6 fruit fly cellular contexts compared by ENCODE assay signal in the genomic region with DNA sequence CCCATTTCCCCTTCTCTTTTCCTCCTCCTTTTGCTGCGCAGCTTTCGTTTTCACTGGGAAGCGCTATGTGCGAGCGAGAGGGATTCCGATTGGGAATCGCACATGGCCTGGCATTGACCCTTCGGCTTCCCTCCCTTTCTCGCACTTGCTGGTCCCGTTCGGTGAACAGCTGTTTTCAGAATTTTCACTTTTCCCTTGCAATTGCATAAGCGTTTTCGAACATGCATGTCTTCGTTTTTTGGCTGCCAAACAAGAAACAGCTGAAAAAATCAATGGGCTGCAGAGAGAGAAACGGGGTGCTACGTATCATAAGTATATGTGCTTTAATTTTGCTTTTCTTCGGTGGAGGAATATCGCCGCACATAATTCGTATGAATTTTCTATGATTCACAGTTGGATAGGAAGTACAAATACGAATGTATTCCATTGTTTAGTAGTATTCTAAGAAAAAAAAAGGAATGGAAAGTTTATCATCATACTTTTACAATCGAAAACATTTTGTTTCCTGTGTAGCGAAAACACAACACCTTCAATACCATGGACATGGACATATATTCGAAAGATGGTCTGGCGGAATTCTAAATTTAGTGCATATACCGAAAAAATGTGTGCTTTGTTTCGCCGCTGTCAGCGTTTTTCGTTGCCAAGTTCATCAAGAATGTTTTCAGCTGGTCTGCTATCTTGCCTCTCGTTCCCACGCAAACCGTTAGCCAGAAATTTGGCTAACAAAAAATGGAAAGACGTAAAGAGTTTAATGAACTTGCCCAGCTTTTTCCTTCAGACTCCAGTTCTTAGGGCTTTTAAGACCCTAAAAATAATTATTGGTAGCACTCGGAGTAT.
TF ChIP-seq lines count a peak whose summit lies in the region.

No protein-coding gene starts in this region.

- no peak for TF ChIP-seq CTCF in whole organism, embryonic (GFP tag; optimal IDR thresholded peaks at IDR 0.05; lab: Kevin White, UChicago)

TF ChIP-seq in whole organism, 6 proteins besides CTCF, POLR2A, EP300 and RAD21:
- TF ChIP-seq pan (optimal IDR thresholded peaks at IDR 0.05; lab: Kevin White, UChicago): peak; percentile 47
- TF ChIP-seq CG8478 (optimal IDR thresholded peaks at IDR 0.05; lab: Kevin White, UChicago): no peak

TF ChIP-seq in whole organism, adult, 20 proteins besides CTCF, POLR2A, EP300 and RAD21 (continues in another document):
- TF ChIP-seq ovo (GFP tag; optimal IDR thresholded peaks at IDR 0.05; lab: Kevin White, UChicago): no peak
- TF ChIP-seq cnc (optimal IDR thresholded peaks at IDR 0.05; lab: Kevin White, UChicago): no peak
- peak; percentile 29 for TF ChIP-seq CG5204 (GFP tag; optimal IDR thresholded peaks at IDR 0.05; lab: Kevin White, UChicago)
- peak; percentile 27 for TF ChIP-seq CG12768 (GFP tag; optimal IDR thresholded peaks at IDR 0.05; lab: Kevin White, UChicago)
- peak; percentile 79 for TF ChIP-seq Mnt (GFP tag; optimal IDR thresholded peaks at IDR 0.05; lab: Kevin White, UChicago)
- TF ChIP-seq CG11617 (GFP tag; optimal IDR thresholded peaks at IDR 0.05; lab: Kevin White, UChicago): peak; percentile 58
- TF ChIP-seq Hr96 (GFP tag; optimal IDR thresholded peaks at IDR 0.05; lab: Kevin White, UChicago): no peak
- TF ChIP-seq tj (GFP tag; optimal IDR thresholded peaks at IDR 0.05; lab: Kevin White, UChicago): peak; percentile 80
- peak; percentile 42 for TF ChIP-seq CG7101 (tag; optimal IDR thresholded peaks at IDR 0.05; lab: Kevin White, UChicago)
- TF ChIP-seq Crg-1 (GFP tag; optimal IDR thresholded peaks at IDR 0.05; lab: Kevin White, UChicago): peak; percentile 43
- peak; percentile 86 for TF ChIP-seq pad (GFP tag; optimal IDR thresholded peaks at IDR 0.05; lab: Kevin White, UChicago)
- no peak for TF ChIP-seq cic (GFP tag; optimal IDR thresholded peaks at IDR 0.05; lab: Kevin White, UChicago)
- TF ChIP-seq CG33017 (tag; optimal IDR thresholded peaks at IDR 0.05; lab: Kevin White, UChicago): no peak
- no peak for TF ChIP-seq kay (GFP tag; lab: Kevin White, UChicago; ENCODE audit: borderline replicate concordance)
- TF ChIP-seq CG7045 (GFP tag; optimal IDR thresholded peaks at IDR 0.05; lab: Kevin White, UChicago): peak; percentile 2
- no peak for TF ChIP-seq toe (GFP tag; optimal IDR thresholded peaks at IDR 0.05; lab: Kevin White, UChicago)

TF ChIP-seq in whole organism, embryonic, 481 proteins besides CTCF, POLR2A, EP300 and RAD21 (continues in another document):
- TF ChIP-seq psq (GFP tag; optimal IDR thresholded peaks at IDR 0.05; lab: Kevin White, UChicago) (peak; percentile 11), C15 (GFP tag; IDR thresholded peaks at IDR 0.05; lab: Robert Waterston, UW) (no peak), Opbp (GFP tag; IDR thresholded peaks at IDR 0.05; lab: Robert Waterston, UW; ENCODE audit: partially characterized antibody) (no peak), CG18476 (GFP tag; optimal IDR thresholded peaks at IDR 0.05; lab: Kevin White, UChicago) (no peak), bsh (GFP tag; optimal IDR thresholded peaks at IDR 0.05; lab: Kevin White, UChicago) (peak in 1 of 2 experiments; percentile 63), CoRest (tag; optimal IDR thresholded peaks at IDR 0.05; lab: Kevin White, UChicago) (peak; percentile 62), slp2 (GFP tag; optimal IDR thresholded peaks at IDR 0.05; lab: Kevin White, UChicago) (no peak), sim (GFP tag; IDR thresholded peaks at IDR 0.05; lab: Robert Waterston, UW) (no peak), slbo (GFP tag; IDR thresholded peaks at IDR 0.05; lab: Robert Waterston, UW) (peak; percentile 65), exex (tag; optimal IDR thresholded peaks at IDR 0.05; lab: Kevin White, UChicago) (no peak), amos (GFP tag; IDR thresholded peaks at IDR 0.05; lab: Robert Waterston, UW; ENCODE audit: partially characterized antibody) (no peak), CG12104 (GFP tag; optimal IDR thresholded peaks at IDR 0.05; lab: Kevin White, UChicago) (no peak), Drgx (GFP tag; IDR thresholded peaks at IDR 0.05; lab: Robert Waterston, UW) (peak; percentile 21; the same call in 1 of the 2 replicates), Dbx (GFP tag; IDR thresholded peaks at IDR 0.05; lab: Robert Waterston, UW) (peak; percentile 50; the same call in 1 of the 3 replicates), CG5953 (GFP tag; IDR thresholded peaks at IDR 0.05; lab: Robert Waterston, UW) (no peak), onecut (GFP tag; IDR thresholded peaks at IDR 0.05; lab: Robert Waterston, UW) (peak; percentile 90)

TF ChIP-seq in whole organism, prepupa, 60 proteins besides CTCF, POLR2A, EP300 and RAD21 (continues in another document):
- TF ChIP-seq Hr4 (GFP tag; optimal IDR thresholded peaks at IDR 0.05; lab: Kevin White, UChicago) (peak; percentile 55), Sox102F (GFP tag; optimal IDR thresholded peaks at IDR 0.05; lab: Kevin White, UChicago) (peak; percentile 86), cyc (GFP tag; optimal IDR thresholded peaks at IDR 0.05; lab: Kevin White, UChicago) (peak; percentile 50), topi (GFP tag; optimal IDR thresholded peaks at IDR 0.05; lab: Kevin White, UChicago) (peak; percentile 78), CG6808 (GFP tag; optimal IDR thresholded peaks at IDR 0.05; lab: Kevin White, UChicago) (no peak), CG32006 (GFP tag; optimal IDR thresholded peaks at IDR 0.05; lab: Kevin White, UChicago) (peak; percentile 55), salr (GFP tag; optimal IDR thresholded peaks at IDR 0.05; lab: Kevin White, UChicago) (no peak), CG8632 (GFP tag; optimal IDR thresholded peaks at IDR 0.05; lab: Kevin White, UChicago) (peak; percentile 70), OdsH (GFP tag; optimal IDR thresholded peaks at IDR 0.05; lab: Kevin White, UChicago) (peak; percentile 40), CG11762 (GFP tag; optimal IDR thresholded peaks at IDR 0.05; lab: Kevin White, UChicago; ENCODE audit: insufficient read depth) (no peak), CG6276 (GFP tag; optimal IDR thresholded peaks at IDR 0.05; lab: Kevin White, UChicago) (peak; percentile 49), acj6 (GFP tag; optimal IDR thresholded peaks at IDR 0.05; lab: Kevin White, UChicago) (peak; percentile 35), spab (GFP tag; optimal IDR thresholded peaks at IDR 0.05; lab: Kevin White, UChicago) (no peak), CG11294 (GFP tag; IDR thresholded peaks at IDR 0.05; lab: Robert Waterston, UW) (no peak), ss (GFP tag; optimal IDR thresholded peaks at IDR 0.05; lab: Kevin White, UChicago) (no peak), esn (GFP tag; optimal IDR thresholded peaks at IDR 0.05; lab: Kevin White, UChicago) (peak; percentile 83)

TF ChIP-seq in whole organism, pupa, 21 proteins besides CTCF, POLR2A, EP300 and RAD21 (continues in another document):
- TF ChIP-seq CG34367 (tag; optimal IDR thresholded peaks at IDR 0.05; lab: Kevin White, UChicago): no peak
- peak; percentile 37; the same call in 1 of the 2 replicates for TF ChIP-seq Ets98B (GFP tag; IDR thresholded peaks at IDR 0.05; lab: Robert Waterston, UW)
- peak; percentile 65 for TF ChIP-seq EcR (GFP tag; optimal IDR thresholded peaks at IDR 0.05; lab: Kevin White, UChicago)
- TF ChIP-seq fd96Ca (GFP tag; IDR thresholded peaks at IDR 0.05; lab: Robert Waterston, UW): no peak
- no peak for TF ChIP-seq gl (tag; optimal IDR thresholded peaks at IDR 0.05; lab: Kevin White, UChicago)
- peak; percentile 34 for TF ChIP-seq CG17806 (tag; optimal IDR thresholded peaks at IDR 0.05; lab: Kevin White, UChicago)
- peak; percentile 55 for TF ChIP-seq CG8301 (tag; optimal IDR thresholded peaks at IDR 0.05; lab: Kevin White, UChicago)
- peak; percentile 34 for TF ChIP-seq Pif1B (GFP tag; optimal IDR thresholded peaks at IDR 0.05; lab: Kevin White, UChicago)
- peak; percentile 56; the same call in 1 of the 2 replicates for TF ChIP-seq CG32121 (GFP tag; IDR thresholded peaks at IDR 0.05; lab: Robert Waterston, UW)
- peak; percentile 49 for TF ChIP-seq CG14655 (GFP tag; optimal IDR thresholded peaks at IDR 0.05; lab: Kevin White, UChicago)
- no peak for TF ChIP-seq CG15710 (tag; optimal IDR thresholded peaks at IDR 0.05; lab: Kevin White, UChicago)
- no peak for TF ChIP-seq CG10348 (GFP tag; IDR thresholded peaks at IDR 0.05; lab: Robert Waterston, UW)
- peak; percentile 37 for TF ChIP-seq CG8159 (tag; optimal IDR thresholded peaks at IDR 0.05; lab: Kevin White, UChicago)
- no peak for TF ChIP-seq rn (GFP tag; IDR thresholded peaks at IDR 0.05; lab: Robert Waterston, UW)
- TF ChIP-seq CG4496 (GFP tag; IDR thresholded peaks at IDR 0.05; lab: Robert Waterston, UW): no peak
- TF ChIP-seq CG9948 (tag; optimal IDR thresholded peaks at IDR 0.05; lab: Kevin White, UChicago): peak; percentile 10
- peak; percentile 50 for TF ChIP-seq Snoo (tag; optimal IDR thresholded peaks at IDR 0.05; lab: Kevin White, UChicago)
- no peak for TF ChIP-seq CG12605 (GFP tag; IDR thresholded peaks at IDR 0.05; lab: Robert Waterston, UW)

TF ChIP-seq in whole organism, wandering third instar larva, 38 proteins besides CTCF, POLR2A, EP300 and RAD21 (continues in another document):
- TF ChIP-seq CrebA (GFP tag; optimal IDR thresholded peaks at IDR 0.05; lab: Kevin White, UChicago; ENCODE audit: borderline replicate concordance): no peak
- peak; percentile 45 for TF ChIP-seq woc (GFP tag; optimal IDR thresholded peaks at IDR 0.05; lab: Kevin White, UChicago)
- no peak for TF ChIP-seq Abd-B (GFP tag; optimal IDR thresholded peaks at IDR 0.05; lab: Kevin White, UChicago)
- TF ChIP-seq tai (GFP tag; optimal IDR thresholded peaks at IDR 0.05; lab: Kevin White, UChicago): no peak
- TF ChIP-seq Rel (GFP tag; optimal IDR thresholded peaks at IDR 0.05; lab: Kevin White, UChicago): no peak
- no peak for TF ChIP-seq Rel (tag; optimal IDR thresholded peaks at IDR 0.05; lab: Kevin White, UChicago)
- TF ChIP-seq Vsx2 (GFP tag; optimal IDR thresholded peaks at IDR 0.05; lab: Kevin White, UChicago; ENCODE audit: partially characterized antibody): no peak
- peak; percentile 29 for TF ChIP-seq Hnf4 (GFP tag; optimal IDR thresholded peaks at IDR 0.05; lab: Kevin White, UChicago)
- TF ChIP-seq fru (GFP tag; optimal IDR thresholded peaks at IDR 0.05; lab: Kevin White, UChicago): peak; percentile 76
- TF ChIP-seq CG32264 (GFP tag; optimal IDR thresholded peaks at IDR 0.05; lab: Kevin White, UChicago): peak; percentile 37
- TF ChIP-seq usp (GFP tag; optimal IDR thresholded peaks at IDR 0.05; lab: Kevin White, UChicago): no peak
- no peak for TF ChIP-seq dl (GFP tag; optimal IDR thresholded peaks at IDR 0.05; lab: Kevin White, UChicago; ENCODE audit: insufficient read depth in 1 of 2, partially characterized antibody in 2 of 2)
- TF ChIP-seq Mio (GFP tag; optimal IDR thresholded peaks at IDR 0.05; lab: Kevin White, UChicago): no peak
- peak; percentile 43 for TF ChIP-seq brk (GFP tag; optimal IDR thresholded peaks at IDR 0.05; lab: Kevin White, UChicago)
- TF ChIP-seq CG9705 (GFP tag; optimal IDR thresholded peaks at IDR 0.05; lab: Kevin White, UChicago): peak; percentile 49
- TF ChIP-seq sage (GFP tag; optimal IDR thresholded peaks at IDR 0.05; lab: Kevin White, UChicago): no peak
- peak; percentile 76 for TF ChIP-seq br (GFP tag; optimal IDR thresholded peaks at IDR 0.05; lab: Kevin White, UChicago)
- TF ChIP-seq OdsH (GFP tag; optimal IDR thresholded peaks at IDR 0.05; lab: Kevin White, UChicago): peak; percentile 42
- TF ChIP-seq N (GFP tag; optimal IDR thresholded peaks at IDR 0.05; lab: Kevin White, UChicago): no peak
- TF ChIP-seq jim (GFP tag; optimal IDR thresholded peaks at IDR 0.05; lab: Kevin White, UChicago): no peak
